Worm (Caenorhabditis elegans) whole organism, L2 larva: ENCODE data around the gene W06G6.20.

Source experiments
- aly-2 ChIP-seq: fragments of 150-350 bp; optimal IDR thresholded peaks from 2 replicates; lab custom pipeline; 2014; ENCODE audit warnings: missing biosample characterization, missing genetic modification characterization
- ama-1 ChIP-seq: fragments of 150-350 bp; optimal IDR thresholded peaks from 2 replicates; lab custom pipeline; 2018; ENCODE audit warnings: inconsistent platforms
- egl-27 ChIP-seq: sonication (generic microtip); optimal IDR thresholded peaks from 3 replicates; lab custom pipeline; 2017; ENCODE audit warnings: missing biosample characterization, missing genetic modification reagents, missing genetic modification characterization
- elt-3 ChIP-seq: sonication (generic microtip); optimal IDR thresholded peaks from 2 replicates; lab custom pipeline; 2017; ENCODE audit warnings: missing biosample characterization, missing genetic modification characterization
- fos-1 ChIP-seq: fragments of 150-350 bp; optimal IDR thresholded peaks from 2 replicates; lab custom pipeline; 2014; ENCODE audit warnings: missing biosample characterization, missing genetic modification characterization
- lin-13 ChIP-seq: fragments of 150-350 bp; optimal IDR thresholded peaks from 2 replicates; lab custom pipeline; 2014; ENCODE audit warnings: missing biosample characterization, missing genetic modification reagents, missing genetic modification characterization
- lin-39 ChIP-seq: fragments of 150-350 bp; optimal IDR thresholded peaks from 2 replicates; lab custom pipeline; 2014; ENCODE audit warnings: missing biosample characterization, missing genetic modification reagents, missing genetic modification characterization
- zag-1 ChIP-seq: fragments of 150-350 bp; optimal IDR thresholded peaks from 2 replicates; lab custom pipeline; 2014; ENCODE audit warnings: missing biosample characterization, missing genetic modification characterization
- ztf-11 ChIP-seq: sonication (generic microtip); optimal IDR thresholded peaks from 2 replicates; lab custom pipeline; 2017; ENCODE audit warnings: missing biosample characterization, missing genetic modification characterization
- ztf-4 ChIP-seq: fragments of 150-350 bp; optimal IDR thresholded peaks from 2 replicates; lab custom pipeline; 2014; ENCODE audit warnings: missing biosample characterization, missing genetic modification characterization

ce11 chrV:16697178-16697577 is 49.0 kb upstream of the W06G6.20 start, which contains the start of gene srw-41:
- TF ChIP-seq lin-13 (GFP tag; lab: Kevin White, UChicago): no peak
- no peak for TF ChIP-seq fos-1 (tag; lab: Kevin White, UChicago)
- no peak for TF ChIP-seq zag-1 (tag; lab: Kevin White, UChicago)
- no peak for TF ChIP-seq lin-39 (tag; lab: Kevin White, UChicago)
- no peak for TF ChIP-seq ztf-11
- no peak for TF ChIP-seq ztf-4 (tag; lab: Kevin White, UChicago)
- no peak for TF ChIP-seq elt-3 (tag; lab: Kevin White, UChicago)
- TF ChIP-seq egl-27 (tag; lab: Kevin White, UChicago): no peak
- no peak for TF ChIP-seq ama-1
- no peak for TF ChIP-seq aly-2 (tag; lab: Kevin White, UChicago)
